Fruit fly (Drosophila melanogaster) whole organism, adult: ENCODE data around the gene Acsf2.

Source experiments
- CG11617 ChIP-seq: fragments of 200-800 bp; sonication (Bioruptor generic); optimal IDR thresholded peaks from 2 replicates; lab custom pipeline; 2017; ENCODE audit warnings: mild to moderate bottlenecking, missing biosample characterization, missing genetic modification reagents, missing genetic modification characterization
- CG12768 ChIP-seq: fragments of 200-800 bp; sonication (Bioruptor generic); optimal IDR thresholded peaks from 2 replicates; lab custom pipeline; 2017; ENCODE audit warnings: missing biosample characterization, missing genetic modification characterization, mild to moderate bottlenecking, moderate library complexity, missing genetic modification reagents
- CG14711 ChIP-seq: fragments of 200-800 bp; sonication (Bioruptor generic); optimal IDR thresholded peaks from 2 replicates; lab custom pipeline; 2018; ENCODE audit warnings: missing biosample characterization, mild to moderate bottlenecking, missing genetic modification characterization, moderate library complexity
- CG1620 ChIP-seq: fragments of 200-800 bp; sonication (Bioruptor generic); optimal IDR thresholded peaks from 2 replicates; lab custom pipeline; 2016; ENCODE audit warnings: missing biosample characterization, missing genetic modification characterization
- CG33017 ChIP-seq: fragments of 200-800 bp; sonication (Bioruptor generic); optimal IDR thresholded peaks from 2 replicates; lab custom pipeline; 2018; ENCODE audit warnings: missing biosample characterization, mild to moderate bottlenecking, missing genetic modification characterization, moderate library complexity
- CG5204 ChIP-seq: fragments of 200-800 bp; sonication (Bioruptor generic); optimal IDR thresholded peaks from 2 replicates; lab custom pipeline; 2016; ENCODE audit warnings: missing biosample characterization, missing genetic modification characterization
- CG7045 ChIP-seq: fragments of 200-800 bp; sonication (Bioruptor generic); optimal IDR thresholded peaks from 2 replicates; lab custom pipeline; 2017; ENCODE audit warnings: missing biosample characterization, mild to moderate bottlenecking, missing genetic modification characterization
- CG7101 ChIP-seq: fragments of 200-800 bp; sonication (Bioruptor generic); optimal IDR thresholded peaks from 2 replicates; lab custom pipeline; 2018; ENCODE audit warnings: missing biosample characterization, mild to moderate bottlenecking, missing genetic modification characterization, moderate library complexity
- Clk ChIP-seq: fragments of 200-800 bp; sonication (Bioruptor generic); optimal IDR thresholded peaks from 2 replicates; lab custom pipeline; 2017; ENCODE audit warnings: missing biosample characterization, missing genetic modification characterization
- Crg-1 ChIP-seq: fragments of 200-800 bp; sonication (Bioruptor generic); optimal IDR thresholded peaks from 2 replicates; lab custom pipeline; 2016; ENCODE audit warnings: missing biosample characterization, missing genetic modification characterization
- Hr96 ChIP-seq: fragments of 200-800 bp; sonication (Bioruptor generic); optimal IDR thresholded peaks from 2 replicates; lab custom pipeline; 2016; ENCODE audit warnings: missing biosample characterization, missing genetic modification characterization
- Mnt ChIP-seq: fragments of 200-800 bp; sonication (Bioruptor generic); optimal IDR thresholded peaks from 2 replicates; lab custom pipeline; 2016; ENCODE audit warnings: missing biosample characterization, mild to moderate bottlenecking, missing genetic modification characterization
- bab1 ChIP-seq: fragments of 200-800 bp; sonication (Bioruptor generic); optimal IDR thresholded peaks from 3 replicates; lab custom pipeline; 2019; ENCODE audit warnings: missing biosample characterization, mild to moderate bottlenecking, missing genetic modification characterization, moderate library complexity
- cic ChIP-seq: fragments of 200-800 bp; sonication (Bioruptor generic); optimal IDR thresholded peaks from 2 replicates; lab custom pipeline; 2017; ENCODE audit warnings: missing biosample characterization, mild to moderate bottlenecking, missing genetic modification characterization, moderate library complexity
- cnc ChIP-seq, 2 experiments: fragments of >200 bp; optimal IDR thresholded peaks; 2 replicates each; lab custom pipeline; 2017
- kay ChIP-seq: fragments of 200-800 bp; sonication (Bioruptor generic); peaks from one replicate; lab custom pipeline; 2016; ENCODE audit warnings: missing biosample characterization, missing genetic modification characterization, borderline replicate concordance
- ovo ChIP-seq: fragments of 200-800 bp; sonication (Bioruptor generic); optimal IDR thresholded peaks from 2 replicates; lab custom pipeline; 2016; ENCODE audit warnings: missing biosample characterization, missing genetic modification characterization
- pad ChIP-seq: fragments of 200-800 bp; sonication (Bioruptor generic); optimal IDR thresholded peaks from 3 replicates; lab custom pipeline; 2017; ENCODE audit warnings: missing biosample characterization, missing genetic modification characterization, mild to moderate bottlenecking, moderate library complexity, missing genetic modification reagents
- tj ChIP-seq: fragments of 200-800 bp; sonication (Bioruptor generic); optimal IDR thresholded peaks from 3 replicates; lab custom pipeline; 2017; ENCODE audit warnings: missing biosample characterization, mild to moderate bottlenecking, missing genetic modification characterization, moderate library complexity
- toe ChIP-seq: fragments of 200-800 bp; sonication (Bioruptor generic); optimal IDR thresholded peaks from 2 replicates; lab custom pipeline; 2016; ENCODE audit warnings: missing biosample characterization, missing genetic modification characterization

Acsf2 gene

dm6 chr2L:5305240-5305875 is 36.7 kb downstream of the Acsf2 start:
- TF ChIP-seq Mnt (peak; percentile 91), kay (GFP tag; lab: Kevin White, UChicago) (peak; percentile 98), CG1620 (GFP tag; lab: Kevin White, UChicago) (no peak), CG7045 (no peak), ovo (GFP tag; lab: Kevin White, UChicago) (peak; percentile 56), tj (peak; percentile 93), Hr96 (peak; percentile 22), Clk (GFP tag; lab: Kevin White, UChicago) (peak; percentile 91), bab1 (GFP tag; lab: Kevin White, UChicago) (peak; percentile 4), cnc (optimal IDR thresholded peaks at IDR 0.05; lab: Kevin White, UChicago) (no peak), toe (GFP tag; lab: Kevin White, UChicago) (peak; percentile 63), pad (GFP tag; lab: Kevin White, UChicago) (peak; percentile 29), CG33017 (tag; lab: Kevin White, UChicago) (no peak), cic (peak; percentile 99), CG12768 (GFP tag; lab: Kevin White, UChicago) (peak; percentile 91)

dm6 chr2L:5304367-5304766 is 37.7 kb downstream of the Acsf2 start:
- TF ChIP-seq Hr96 (peak; percentile 37), CG14711 (tag; lab: Kevin White, UChicago) (peak; percentile 30), tj (no peak), Crg-1 (GFP tag; lab: Kevin White, UChicago) (peak; percentile 32), CG12768 (GFP tag; lab: Kevin White, UChicago) (peak; percentile 24), cic (peak; percentile 67), CG5204 (GFP tag; lab: Kevin White, UChicago) (no peak), CG11617 (no peak), Clk (GFP tag; lab: Kevin White, UChicago) (no peak), CG7045 (peak; percentile 24), CG1620 (GFP tag; lab: Kevin White, UChicago) (no peak), Mnt (peak; percentile 15), CG7101 (peak; percentile 47), kay (GFP tag; lab: Kevin White, UChicago) (peak; percentile 92), ovo (GFP tag; lab: Kevin White, UChicago) (peak; percentile 11), cnc (optimal IDR thresholded peaks at IDR 0.05; lab: Kevin White, UChicago) (no peak), pad (GFP tag; lab: Kevin White, UChicago) (no peak), CG33017 (tag; lab: Kevin White, UChicago) (peak; percentile 11), toe (GFP tag; lab: Kevin White, UChicago) (no peak), bab1 (GFP tag; lab: Kevin White, UChicago) (no peak)

dm6 chr2L:5303044-5303904 is 38.8 kb downstream of the Acsf2 start:
- TF ChIP-seq CG33017 (tag; lab: Kevin White, UChicago): peak; percentile 60
- TF ChIP-seq bab1 (GFP tag; lab: Kevin White, UChicago): peak; percentile 51
- peak; percentile 80 for TF ChIP-seq Mnt
- peak; percentile 95 for TF ChIP-seq kay (GFP tag; lab: Kevin White, UChicago)
- peak; percentile 83 for TF ChIP-seq CG14711 (tag; lab: Kevin White, UChicago)
- peak in 1 of 2 experiments; percentile 46 for TF ChIP-seq cnc (optimal IDR thresholded peaks at IDR 0.05; lab: Kevin White, UChicago)
- TF ChIP-seq CG7045: peak; percentile 75
- peak; percentile 78 for TF ChIP-seq CG5204 (GFP tag; lab: Kevin White, UChicago)
- TF ChIP-seq ovo (GFP tag; lab: Kevin White, UChicago): peak; percentile 22
- TF ChIP-seq pad (GFP tag; lab: Kevin White, UChicago): peak; percentile 69
- TF ChIP-seq tj: peak; percentile 100
- peak; percentile 79 for TF ChIP-seq toe (GFP tag; lab: Kevin White, UChicago)
- TF ChIP-seq CG7101: peak; percentile 72
- TF ChIP-seq Crg-1 (GFP tag; lab: Kevin White, UChicago): peak; percentile 17
- peak; percentile 68 for TF ChIP-seq CG12768 (GFP tag; lab: Kevin White, UChicago)
- TF ChIP-seq cic: peak; percentile 93
- no peak for TF ChIP-seq CG1620 (GFP tag; lab: Kevin White, UChicago)
- TF ChIP-seq Hr96: peak; percentile 60
- peak; percentile 77 for TF ChIP-seq CG11617
- TF ChIP-seq Clk (GFP tag; lab: Kevin White, UChicago): peak; percentile 91

DNA sequence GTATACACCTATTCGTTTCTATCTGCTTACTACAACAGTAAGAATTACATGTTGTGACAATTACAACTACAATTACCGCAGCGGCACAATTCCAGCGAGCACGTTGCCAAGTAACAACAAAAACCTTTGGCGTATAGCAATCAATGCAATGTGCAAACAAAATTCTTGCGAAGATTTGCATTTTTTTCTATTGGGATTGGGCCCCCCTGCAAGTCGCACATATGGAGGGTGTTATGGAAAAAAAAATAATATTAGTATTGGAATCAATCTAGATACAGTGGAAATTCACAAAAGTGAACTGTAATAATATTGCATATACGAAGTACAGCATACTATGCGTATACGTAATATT is 39.4 kb downstream of the Acsf2 start:
- no peak for TF ChIP-seq CG14711 (tag; lab: Kevin White, UChicago)
- TF ChIP-seq toe (GFP tag; lab: Kevin White, UChicago): no peak
- peak; percentile 3 for TF ChIP-seq ovo (GFP tag; lab: Kevin White, UChicago)
- no peak for TF ChIP-seq CG33017 (tag; lab: Kevin White, UChicago)
- no peak for TF ChIP-seq Clk (GFP tag; lab: Kevin White, UChicago)
- TF ChIP-seq pad (GFP tag; lab: Kevin White, UChicago): no peak
- no peak for TF ChIP-seq CG7101
- TF ChIP-seq cic: no peak
- TF ChIP-seq CG5204 (GFP tag; lab: Kevin White, UChicago): no peak
- no peak for TF ChIP-seq Hr96
- no peak for TF ChIP-seq bab1 (GFP tag; lab: Kevin White, UChicago)
- TF ChIP-seq CG7045: no peak
- TF ChIP-seq Mnt: peak; percentile 25
- no peak for TF ChIP-seq CG12768 (GFP tag; lab: Kevin White, UChicago)
- TF ChIP-seq cnc (optimal IDR thresholded peaks at IDR 0.05; lab: Kevin White, UChicago): no peak
- TF ChIP-seq tj: no peak
- TF ChIP-seq CG11617: no peak
- peak; percentile 98 for TF ChIP-seq kay (GFP tag; lab: Kevin White, UChicago)
- no peak for TF ChIP-seq CG1620 (GFP tag; lab: Kevin White, UChicago)
- TF ChIP-seq Crg-1 (GFP tag; lab: Kevin White, UChicago): no peak

DNA sequence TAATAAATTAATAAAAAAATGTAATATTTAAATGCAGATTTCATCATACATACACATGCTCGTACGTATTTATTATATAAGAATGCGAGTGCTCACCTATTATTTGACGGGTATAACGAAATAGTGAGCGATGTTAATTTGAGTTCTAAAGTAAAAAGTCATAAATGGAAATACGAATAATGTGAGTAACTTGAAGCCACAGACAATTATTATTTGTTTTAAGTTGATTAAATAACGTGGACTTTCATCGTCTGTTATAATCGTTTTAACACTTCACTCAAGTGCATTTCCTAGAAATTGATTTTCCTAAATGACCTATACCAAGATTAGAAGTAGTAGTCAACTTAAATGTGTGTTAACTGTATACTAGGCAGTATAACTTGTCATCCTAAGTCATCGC is 39.8 kb downstream of the Acsf2 start:
- no peak for TF ChIP-seq cic
- TF ChIP-seq CG7045: peak; percentile 66
- no peak for TF ChIP-seq Clk (GFP tag; lab: Kevin White, UChicago)
- TF ChIP-seq CG7101: peak; percentile 71
- TF ChIP-seq toe (GFP tag; lab: Kevin White, UChicago): peak; percentile 46
- peak; percentile 29 for TF ChIP-seq CG11617
- TF ChIP-seq CG1620 (GFP tag; lab: Kevin White, UChicago): peak; percentile 1
- peak in 1 of 2 experiments; percentile 21 for TF ChIP-seq cnc (optimal IDR thresholded peaks at IDR 0.05; lab: Kevin White, UChicago)
- TF ChIP-seq CG14711 (tag; lab: Kevin White, UChicago): peak; percentile 65
- TF ChIP-seq CG5204 (GFP tag; lab: Kevin White, UChicago): peak; percentile 77
- TF ChIP-seq Crg-1 (GFP tag; lab: Kevin White, UChicago): peak; percentile 8
- peak; percentile 58 for TF ChIP-seq CG12768 (GFP tag; lab: Kevin White, UChicago)
- TF ChIP-seq CG33017 (tag; lab: Kevin White, UChicago): peak; percentile 67
- no peak for TF ChIP-seq pad (GFP tag; lab: Kevin White, UChicago)
- TF ChIP-seq ovo (GFP tag; lab: Kevin White, UChicago): peak; percentile 61
- no peak for TF ChIP-seq tj
- peak; percentile 57 for TF ChIP-seq Hr96
- TF ChIP-seq Mnt: no peak
- TF ChIP-seq kay (GFP tag; lab: Kevin White, UChicago): no peak
- peak; percentile 38 for TF ChIP-seq bab1 (GFP tag; lab: Kevin White, UChicago)
